Comparison of ENCODE assay signal across 2 worm cellular contexts in the genomic region with DNA sequence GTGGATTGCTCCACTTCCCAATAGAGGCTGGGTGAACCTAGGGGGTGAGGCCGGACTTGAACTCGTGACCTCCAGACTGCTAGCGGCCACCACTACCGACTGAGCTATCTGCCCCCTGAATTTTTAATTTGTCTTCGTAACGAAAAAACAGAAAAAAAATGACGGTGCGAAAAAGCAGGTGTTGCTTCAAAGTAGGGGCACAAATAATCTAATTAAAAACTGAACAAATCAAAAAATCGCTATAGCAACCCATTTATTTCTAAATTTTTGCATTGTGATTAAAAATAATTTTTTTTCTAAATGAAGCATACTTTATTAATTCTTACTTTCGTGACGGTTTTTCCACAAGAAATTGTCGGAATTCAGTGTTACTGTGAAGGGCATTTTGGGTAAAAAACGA.
TF ChIP-seq lines count a peak whose summit lies in the region.

A gene (plus strand): TSS at position 301 of the 400 bp plus-strand sequence.

TF ChIP-seq in whole organism, L4 larva, 104 proteins besides CTCF, POLR2A, EP300 and RAD21:
- 0 out of 2 replicates have a peak, but pooled peaks have one; percentile 28 for TF ChIP-seq set-16 (GFP tag; IDR thresholded peaks at IDR 0.05; lab: Robert Waterston, UW)
- no peak for TF ChIP-seq ceh-20 (GFP tag; IDR thresholded peaks at IDR 0.05; lab: Robert Waterston, UW)
TF ChIP-seq in whole organism, L4 larva: peak in this region for 1.

TF ChIP-seq in whole organism, young adult, 124 proteins besides CTCF, POLR2A, EP300 and RAD21:
- no peak for TF ChIP-seq rpc-1 (optimal IDR thresholded peaks at IDR 0.05; lab: Kevin White, UChicago)
- peak; percentile 62 for TF ChIP-seq rpc-1 (tag; optimal IDR thresholded peaks at IDR 0.05; lab: Kevin White, UChicago)
- no peak for TF ChIP-seq F10E7.11 (tag; optimal IDR thresholded peaks at IDR 0.05; lab: Kevin White, UChicago)
- peak; percentile 34 for TF ChIP-seq tbp1 (GFP tag; optimal IDR thresholded peaks at IDR 0.05; lab: Kevin White, UChicago)
- TF ChIP-seq D2030.7 (GFP tag; IDR thresholded peaks at IDR 0.05; lab: Robert Waterston, UW): peak; percentile 41; the same call in 1 of the 2 replicates
